Worm (Caenorhabditis elegans): ENCODE measurements around the gene E01B7.2.

Gene E01B7.2

DNA sequence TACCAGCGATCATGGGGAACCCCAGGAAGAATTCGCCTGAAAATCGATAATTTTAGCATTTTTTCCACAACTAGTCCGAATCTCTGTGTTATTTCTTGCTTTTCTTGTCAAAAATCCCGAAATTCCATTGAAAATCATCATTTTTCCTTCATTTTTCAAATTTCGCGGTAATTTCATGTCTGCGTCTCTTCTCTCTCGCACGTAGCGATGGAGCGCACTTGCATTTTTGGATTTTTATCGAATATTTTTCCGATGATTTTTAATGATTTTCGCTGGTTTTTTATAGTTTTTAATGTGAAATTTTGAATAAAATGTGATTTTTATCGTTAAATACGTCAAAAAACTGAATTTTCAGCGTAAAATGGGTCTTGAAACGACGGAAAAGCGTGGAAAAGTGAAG lies at the start of gene E01B7.2:
Gene E01B7.2 (plus strand): TSS at position 350 of the 400 bp plus-strand sequence.
- TF ChIP-seq gmeb-1 (tag; optimal IDR thresholded peaks at IDR 0.05): peak; percentile 99
- no peak for TF ChIP-seq lin-39 (tag; optimal IDR thresholded peaks at IDR 0.05)
- TF ChIP-seq nhr-25 (tag; optimal IDR thresholded peaks at IDR 0.05): peak; percentile 67
- peak; percentile 67 for TF ChIP-seq ama-1 (optimal IDR thresholded peaks at IDR 0.05)
- no peak for TF ChIP-seq alr-1 (tag; optimal IDR thresholded peaks at IDR 0.05)
- no peak for TF ChIP-seq ceh-16 (tag; optimal IDR thresholded peaks at IDR 0.05)
- peak; percentile 80 to 90 for TF ChIP-seq lsy-2 (tag; optimal IDR thresholded peaks at IDR 0.05)
- no peak for TF ChIP-seq nhr-237 (tag; optimal IDR thresholded peaks at IDR 0.05)
- TF ChIP-seq fos-1 (tag; optimal IDR thresholded peaks at IDR 0.05): peak; percentile 12
- no peak for TF ChIP-seq unc-62 (GFP tag; optimal IDR thresholded peaks at IDR 0.05)
- no peak for TF ChIP-seq nhr-23 (tag; optimal IDR thresholded peaks at IDR 0.05)
- no peak for TF ChIP-seq aly-2 (tag; optimal IDR thresholded peaks at IDR 0.05)
- peak; percentile 65 for TF ChIP-seq nhr-21 (tag; optimal IDR thresholded peaks at IDR 0.05)
- TF ChIP-seq sem-4 (tag; optimal IDR thresholded peaks at IDR 0.05): peak; percentile 64
- TF ChIP-seq unc-55 (GFP tag; optimal IDR thresholded peaks at IDR 0.05): peak; percentile 89
- no peak for TF ChIP-seq zag-1 (tag; optimal IDR thresholded peaks at IDR 0.05)
- peak; percentile 49 for TF ChIP-seq nhr-129 (tag; optimal IDR thresholded peaks at IDR 0.05)
- peak; percentile 85 for TF ChIP-seq C34F6.9 (tag; optimal IDR thresholded peaks at IDR 0.05)
- peak; percentile 77 for TF ChIP-seq sma-3 (GFP tag; optimal IDR thresholded peaks at IDR 0.05)
- TF ChIP-seq nhr-10 (tag; optimal IDR thresholded peaks at IDR 0.05): no peak
- no peak for TF ChIP-seq ztf-11 (tag; optimal IDR thresholded peaks at IDR 0.05)
- no peak for TF ChIP-seq mdl-1 (tag; optimal IDR thresholded peaks at IDR 0.05)
- TF ChIP-seq ztf-1 (GFP tag; conservative IDR thresholded peaks at IDR 0.05): no peak
- TF ChIP-seq elt-3 (tag; optimal IDR thresholded peaks at IDR 0.05): no peak
- peak; percentile 86 for TF ChIP-seq crh-2 (tag; optimal IDR thresholded peaks at IDR 0.05)
- no peak for TF ChIP-seq ztf-4 (tag; optimal IDR thresholded peaks at IDR 0.05)
- no peak for TF ChIP-seq peb-1 (tag; optimal IDR thresholded peaks at IDR 0.05)
- TF ChIP-seq ZK546.5 (tag; optimal IDR thresholded peaks at IDR 0.05): no peak
- no peak for TF ChIP-seq dmd-4 (tag; optimal IDR thresholded peaks at IDR 0.05)
- no peak for TF ChIP-seq nhr-11 (tag; optimal IDR thresholded peaks at IDR 0.05)
- TF ChIP-seq snpc-4 (tag; optimal IDR thresholded peaks at IDR 0.05): peak; percentile 79
- peak; percentile 18 for TF ChIP-seq blmp-1 (tag; optimal IDR thresholded peaks at IDR 0.05; ENCODE audit: insufficient read depth)
- no peak for TF ChIP-seq elt-1 (tag; optimal IDR thresholded peaks at IDR 0.05)
- TF ChIP-seq nhr-12 (tag; optimal IDR thresholded peaks at IDR 0.05): no peak
- TF ChIP-seq nhr-6 (tag; optimal IDR thresholded peaks at IDR 0.05): peak; percentile 72
- TF ChIP-seq sma-9 (GFP tag; optimal IDR thresholded peaks at IDR 0.05): peak; percentile 76
- no peak for TF ChIP-seq sma-9 (tag; optimal IDR thresholded peaks at IDR 0.05)
- TF ChIP-seq nhr-77 (tag; optimal IDR thresholded peaks at IDR 0.05): no peak
- TF ChIP-seq mab-5 (tag; optimal IDR thresholded peaks at IDR 0.05): peak; percentile 65
- TF ChIP-seq skn-1 (tag; optimal IDR thresholded peaks at IDR 0.05): peak; percentile 21
- peak; percentile 17 for TF ChIP-seq lin-11 (tag; optimal IDR thresholded peaks at IDR 0.05)
- no peak for TF ChIP-seq unc-39 (tag; optimal IDR thresholded peaks at IDR 0.05)
- TF ChIP-seq Y55F3AM.14 (GFP tag; optimal IDR thresholded peaks at IDR 0.05): no peak
- peak; percentile 71 for TF ChIP-seq egl-27 (tag; optimal IDR thresholded peaks at IDR 0.05)
- TF ChIP-seq ceh-82 (tag; optimal IDR thresholded peaks at IDR 0.05): peak; percentile 13
- peak; percentile 83 for TF ChIP-seq lin-13 (GFP tag; optimal IDR thresholded peaks at IDR 0.05)
- peak; percentile 39 for TF ChIP-seq R02D3.7 (tag; optimal IDR thresholded peaks at IDR 0.05)
- TF ChIP-seq mbf-1 (tag; optimal IDR thresholded peaks at IDR 0.05): no peak
- TF ChIP-seq F13H6.1 (tag; optimal IDR thresholded peaks at IDR 0.05): peak; percentile 65

All from whole organism, L2 larva.